Worm (Caenorhabditis elegans): Measurements from ENCODE around the gene unc-30.

unc-30 gene

ce11 chrIV:13096778-13097177 lies 22.0 kb upstream of the unc-30 start (continued):
- TF ChIP-seq ama-1 (optimal IDR thresholded peaks at IDR 0.05) = no peak
- peak in 1 of 2 experiments; percentile 90 for TF ChIP-seq ama-1 (GFP tag; optimal IDR thresholded peaks at IDR 0.05)
- TF ChIP-seq ztf-25 (GFP tag; IDR thresholded peaks at IDR 0.05) = no peak
- no peak for TF ChIP-seq F57C9.4 (tag; optimal IDR thresholded peaks at IDR 0.05)
- no peak for TF ChIP-seq ztf-22 (GFP tag; optimal IDR thresholded peaks at IDR 0.05)
- no peak for TF ChIP-seq pha-4 (tag; optimal IDR thresholded peaks at IDR 0.05)
- no peak for TF ChIP-seq madf-8 (GFP tag; conservative IDR thresholded peaks at IDR 0.05)
- no peak for TF ChIP-seq ztf-18 (tag; optimal IDR thresholded peaks at IDR 0.05)
- peak; percentile 52; the same call in 1 of the 2 replicates for TF ChIP-seq dox-1 (GFP tag; IDR thresholded peaks at IDR 0.05)
- TF ChIP-seq sea-2 (GFP tag; IDR thresholded peaks at IDR 0.05) = no peak
- TF ChIP-seq lin-54 (GFP tag; optimal IDR thresholded peaks at IDR 0.05) = peak; percentile 8
- peak; percentile 86 for TF ChIP-seq F49E8.2 (tag; optimal IDR thresholded peaks at IDR 0.05; ENCODE audit: insufficient read depth)
- no peak for TF ChIP-seq mcd-1 (GFP tag; IDR thresholded peaks at IDR 0.05)
- no peak for TF ChIP-seq attf-6 (GFP tag; IDR thresholded peaks at IDR 0.05)
- no peak for TF ChIP-seq ceh-58 (GFP tag; IDR thresholded peaks at IDR 0.05)
- TF ChIP-seq madf-3 (GFP tag; IDR thresholded peaks at IDR 0.05) = 0 out of 2 replicates have a peak, but pooled peaks have one; percentile 16
- no peak; the same call in 1 of the 2 replicates for TF ChIP-seq Y53G8AR.9 (GFP tag; conservative IDR thresholded peaks at IDR 0.05)
- TF ChIP-seq F10E7.11 (tag; optimal IDR thresholded peaks at IDR 0.05) = no peak
- TF ChIP-seq Y53F4B.3 (GFP tag; IDR thresholded peaks at IDR 0.05) = no peak
- no peak for TF ChIP-seq aptf-2 (GFP tag; conservative IDR thresholded peaks at IDR 0.05)
- TF ChIP-seq dpl-1 (GFP tag; optimal IDR thresholded peaks at IDR 0.05) = no peak
- TF ChIP-seq xnd-1 (tag; optimal IDR thresholded peaks at IDR 0.05) = no peak
- no peak for TF ChIP-seq Y67H2A.10 (GFP tag; conservative IDR thresholded peaks at IDR 0.05)
- TF ChIP-seq lin-40 (tag; optimal IDR thresholded peaks at IDR 0.05) = no peak
- no peak for TF ChIP-seq die-1 (tag; optimal IDR thresholded peaks at IDR 0.05)
- 0 out of 2 replicates have a peak, but pooled peaks have one; percentile 30 for TF ChIP-seq ekl-4 (GFP tag; IDR thresholded peaks at IDR 0.05)
- TF ChIP-seq ceh-100 (GFP tag; IDR thresholded peaks at IDR 0.05) = no peak
- no peak for TF ChIP-seq zim-3 (tag; optimal IDR thresholded peaks at IDR 0.05)
- no peak for TF ChIP-seq F33H1.4 (GFP tag; IDR thresholded peaks at IDR 0.05)
- no peak for TF ChIP-seq B0019.2 (GFP tag; conservative IDR thresholded peaks at IDR 0.05)
- peak; percentile 27 for TF ChIP-seq lsl-1 (GFP tag; optimal IDR thresholded peaks at IDR 0.05)
- peak; percentile 78; the same call in 1 of the 2 replicates for TF ChIP-seq Y79H2A.3 (GFP tag; conservative IDR thresholded peaks at IDR 0.05)
- 0 out of 2 replicates have a peak, but pooled peaks have one; percentile 8 for TF ChIP-seq ceh-91 (GFP tag; IDR thresholded peaks at IDR 0.05)
- no peak for TF ChIP-seq tbp1 (GFP tag; optimal IDR thresholded peaks at IDR 0.05)
- no peak for TF ChIP-seq lag-1 (GFP tag; IDR thresholded peaks at IDR 0.05)
- TF ChIP-seq ztf-26 (tag; optimal IDR thresholded peaks at IDR 0.05) = no peak
- TF ChIP-seq hlh-26 (GFP tag; conservative IDR thresholded peaks at IDR 0.05) = no peak
- TF ChIP-seq lin-35 (GFP tag; optimal IDR thresholded peaks at IDR 0.05) = no peak
- TF ChIP-seq D2030.7 (GFP tag; IDR thresholded peaks at IDR 0.05) = peak; percentile 20; the same call in 1 of the 2 replicates
- no peak for TF ChIP-seq rcor-1 (GFP tag; IDR thresholded peaks at IDR 0.05)
- TF ChIP-seq mel-28 (tag; optimal IDR thresholded peaks at IDR 0.05; ENCODE audit: borderline replicate concordance) = no peak
- peak; percentile 1 for TF ChIP-seq T26A5.8 (tag; optimal IDR thresholded peaks at IDR 0.05)
- TF ChIP-seq efl-1 (GFP tag; optimal IDR thresholded peaks at IDR 0.05) = no peak
- no peak for TF ChIP-seq fkh-3 (tag; optimal IDR thresholded peaks at IDR 0.05)
- no peak for TF ChIP-seq ceh-40 (GFP tag; IDR thresholded peaks at IDR 0.05)
- TF ChIP-seq ZK185.1 (tag; optimal IDR thresholded peaks at IDR 0.05; ENCODE audit: poor library complexity, severe bottlenecking) = peak; percentile 60
- peak in 1 of 2 experiments; percentile 4 for TF ChIP-seq rec-8 (tag; optimal IDR thresholded peaks at IDR 0.05)
- 0 out of 2 replicates have a peak, but pooled peaks have one; percentile 7 for TF ChIP-seq nfyb-1 (GFP tag; IDR thresholded peaks at IDR 0.05)
- TF ChIP-seq nfya-1 (tag; optimal IDR thresholded peaks at IDR 0.05; ENCODE audit: borderline replicate concordance, insufficient read depth) = no peak

Measured in whole organism, young adult.